Fruit fly (Drosophila melanogaster) whole organism, embryonic: ENCODE results near the gene CG2120.
A peak's percentile ranks its signal among the peaks of the same experiment; 100 is the strongest.

Experiments
- CG1024 ChIP-seq: fragments of 200-800 bp; sonication (Bioruptor generic); IDR thresholded peaks from 2 replicates; pipeline ENCODE4 v1.3.6; 2022; ENCODE audit warnings: missing biosample characterization, missing genetic modification characterization
- CG11695 ChIP-seq: fragments of 200-800 bp; sonication (Bioruptor generic); IDR thresholded peaks from 3 replicates; pipeline ENCODE4 v1.3.6; 2022; ENCODE audit warnings: missing biosample characterization, missing genetic modification characterization
- CG12219 ChIP-seq: fragments of 200-800 bp; sonication (Bioruptor generic); optimal IDR thresholded peaks from 3 replicates; lab custom pipeline; 2018; ENCODE audit warnings: missing biosample characterization, mild to moderate bottlenecking, missing genetic modification characterization
- CG12391 ChIP-seq: fragments of 200-800 bp; sonication (Bioruptor generic); optimal IDR thresholded peaks from 3 replicates; lab custom pipeline; 2018; ENCODE audit warnings: missing biosample characterization, mild to moderate bottlenecking, missing genetic modification characterization, moderate library complexity
- CG13424 ChIP-seq: fragments of 200-800 bp; sonication (Bioruptor generic); optimal IDR thresholded peaks from 2 replicates; lab custom pipeline; 2019; ENCODE audit warnings: missing biosample characterization, mild to moderate bottlenecking, missing genetic modification characterization, moderate library complexity
- CG14710 ChIP-seq: fragments of 200-800 bp; sonication (Bioruptor generic); optimal IDR thresholded peaks from 3 replicates; lab custom pipeline; 2019; ENCODE audit warnings: missing biosample characterization, mild to moderate bottlenecking, missing genetic modification characterization, moderate library complexity
- CG14965 ChIP-seq: fragments of 200-800 bp; sonication (Bioruptor generic); optimal IDR thresholded peaks from 2 replicates; lab custom pipeline; 2016; ENCODE audit warnings: missing biosample characterization, missing genetic modification characterization, borderline replicate concordance
- CG15514 ChIP-seq: fragments of 200-800 bp; sonication (Bioruptor generic); optimal IDR thresholded peaks from 3 replicates; lab custom pipeline; 2017; ENCODE audit warnings: missing biosample characterization, missing genetic modification characterization, mild to moderate bottlenecking, moderate library complexity, missing genetic modification reagents
- CG15696 ChIP-seq: fragments of 200-800 bp; sonication (Bioruptor generic); optimal IDR thresholded peaks from 2 replicates; lab custom pipeline; 2019; ENCODE audit warnings: missing biosample characterization, mild to moderate bottlenecking, missing genetic modification characterization, moderate library complexity
- CG16779 ChIP-seq: fragments of 200-800 bp; sonication (Bioruptor generic); IDR thresholded peaks from 2 replicates; pipeline ENCODE4 v1.3.6; 2022; ENCODE audit warnings: missing biosample characterization, missing genetic modification characterization
- CG2116 ChIP-seq: fragments of 200-800 bp; sonication (Bioruptor generic); optimal IDR thresholded peaks from 3 replicates; lab custom pipeline; 2018; ENCODE audit warnings: missing biosample characterization, mild to moderate bottlenecking, missing genetic modification characterization
- CG2202 ChIP-seq: fragments of 200-800 bp; sonication (Bioruptor generic); optimal IDR thresholded peaks from 2 replicates; lab custom pipeline; 2018; ENCODE audit warnings: missing biosample characterization, mild to moderate bottlenecking, missing genetic modification characterization
- CG31388 ChIP-seq: fragments of 200-800 bp; sonication (Bioruptor generic); optimal IDR thresholded peaks from 2 replicates; lab custom pipeline; 2016; ENCODE audit warnings: missing biosample characterization, missing genetic modification characterization
- CG32532 ChIP-seq: fragments of 200-800 bp; sonication (Bioruptor generic); IDR thresholded peaks from 2 replicates; pipeline ENCODE4 v1.3.6; 2022; ENCODE audit warnings: missing biosample characterization, missing genetic modification characterization
- CG33213 ChIP-seq: fragments of 200-800 bp; sonication (Bioruptor generic); optimal IDR thresholded peaks from 3 replicates; lab custom pipeline; 2016; ENCODE audit warnings: missing biosample characterization, missing genetic modification characterization
- CG5180 ChIP-seq: fragments of 200-800 bp; sonication (Bioruptor generic); optimal IDR thresholded peaks from 3 replicates; lab custom pipeline; 2017; ENCODE audit warnings: missing biosample characterization, missing genetic modification characterization, mild to moderate bottlenecking, moderate library complexity, missing genetic modification reagents
- CG6689 ChIP-seq: fragments of 200-800 bp; sonication (Bioruptor generic); IDR thresholded peaks from 2 replicates; pipeline ENCODE4 v1.3.6; 2022; ENCODE audit warnings: missing biosample characterization, missing genetic modification characterization
- CG8944 ChIP-seq: fragments of 200-800 bp; sonication (Bioruptor generic); optimal IDR thresholded peaks from 3 replicates; lab custom pipeline; 2016; ENCODE audit warnings: missing biosample characterization, missing genetic modification characterization
- CG9797 ChIP-seq: fragments of 200-800 bp; sonication (Bioruptor generic); optimal IDR thresholded peaks from 3 replicates; lab custom pipeline; 2018; ENCODE audit warnings: missing biosample characterization, mild to moderate bottlenecking, missing genetic modification characterization
- CoRest ChIP-seq: fragments of 200-800 bp; sonication (Bioruptor generic); optimal IDR thresholded peaks from 3 replicates; lab custom pipeline; 2018; ENCODE audit warnings: missing biosample characterization, mild to moderate bottlenecking, missing genetic modification characterization, moderate library complexity
- Deaf1 ChIP-seq: fragments of 200-800 bp; optimal IDR thresholded peaks from 3 replicates; lab custom pipeline; 2019; ENCODE audit warnings: missing biosample characterization, mild to moderate bottlenecking, missing genetic modification characterization, moderate library complexity
- Dip2 ChIP-seq: fragments of 200-800 bp; sonication (Bioruptor generic); IDR thresholded peaks from 2 replicates; pipeline ENCODE4 v1.3.6; 2022; ENCODE audit warnings: missing biosample characterization, missing genetic modification characterization
- Doc2 ChIP-seq: fragments of 200-800 bp; sonication (Bioruptor generic); IDR thresholded peaks from 2 replicates; pipeline ENCODE4 v1.3.6; 2022; ENCODE audit warnings: missing biosample characterization, missing genetic modification characterization
- Gsc ChIP-seq: fragments of 200-800 bp; sonication (Bioruptor generic); IDR thresholded peaks from 2 replicates; pipeline ENCODE4 v1.3.6; 2022; ENCODE audit warnings: missing biosample characterization, missing genetic modification characterization
- Hand ChIP-seq: fragments of 200-800 bp; sonication (Bioruptor generic); optimal IDR thresholded peaks from 2 replicates; lab custom pipeline; 2017; ENCODE audit warnings: mild to moderate bottlenecking, missing biosample characterization, missing genetic modification reagents, missing genetic modification characterization
- Hr3 ChIP-seq: fragments of 200-800 bp; sonication (Bioruptor generic); optimal IDR thresholded peaks from 3 replicates; lab custom pipeline; 2016; ENCODE audit warnings: missing biosample characterization, missing genetic modification characterization
- Mad ChIP-seq: fragments of 200-800 bp; sonication (Bioruptor generic); optimal IDR thresholded peaks from 2 replicates; lab custom pipeline; 2016; ENCODE audit warnings: missing biosample characterization, missing genetic modification characterization
- Max ChIP-seq: fragments of 200-800 bp; sonication (Bioruptor generic); optimal IDR thresholded peaks from 2 replicates; lab custom pipeline; 2016; ENCODE audit warnings: missing biosample characterization, mild to moderate bottlenecking, missing genetic modification characterization
- Myb ChIP-seq: fragments of 200-800 bp; sonication (Bioruptor generic); optimal IDR thresholded peaks from 2 replicates; lab custom pipeline; 2016; ENCODE audit warnings: missing biosample characterization, missing genetic modification characterization
- Sox100B ChIP-seq: fragments of 200-800 bp; sonication (Bioruptor generic); optimal IDR thresholded peaks from 3 replicates; lab custom pipeline; 2018; ENCODE audit warnings: missing biosample characterization, mild to moderate bottlenecking, missing genetic modification characterization
- TFAM ChIP-seq: fragments of 200-800 bp; sonication (Bioruptor generic); optimal IDR thresholded peaks from 2 replicates; lab custom pipeline; 2017; ENCODE audit warnings: missing biosample characterization, missing genetic modification characterization, inconsistent platforms
- Usf ChIP-seq: fragments of 200-800 bp; sonication (Bioruptor generic); optimal IDR thresholded peaks from 2 replicates; lab custom pipeline; 2017; ENCODE audit warnings: missing genotype, missing biosample characterization, missing genetic modification characterization
- cg ChIP-seq: fragments of 200-800 bp; sonication (Bioruptor generic); optimal IDR thresholded peaks from 3 replicates; lab custom pipeline; 2019; ENCODE audit warnings: missing biosample characterization, mild to moderate bottlenecking, missing genetic modification characterization, moderate library complexity
- croc ChIP-seq: fragments of 200-800 bp; sonication (Bioruptor generic); conservative IDR thresholded peaks from 3 replicates; pipeline ENCODE4 v1.3.6; 2022; ENCODE audit warnings: missing biosample characterization, missing genetic modification characterization
- dpn ChIP-seq, 2 experiments: fragments of 200-800 bp; sonication (Bioruptor generic); optimal IDR thresholded peaks; 3 replicates each; lab custom pipeline; 2016; ENCODE audit warnings: missing biosample characterization in 2 of 2, missing genetic modification characterization in 2 of 2
- en ChIP-seq: fragments of 200-800 bp; sonication (Bioruptor generic); optimal IDR thresholded peaks from 2 replicates; lab custom pipeline; 2016; ENCODE audit warnings: missing biosample characterization, missing genetic modification characterization
- eyg ChIP-seq: fragments of 200-800 bp; sonication (Bioruptor generic); optimal IDR thresholded peaks from 3 replicates; lab custom pipeline; 2016; ENCODE audit warnings: missing biosample characterization, missing genetic modification characterization
- insv ChIP-seq, 2 experiments: fragments of 200-800 bp; sonication (Bioruptor generic); optimal IDR thresholded peaks; 3 replicates each; lab custom pipeline; 2016 to 2018; ENCODE audit warnings: missing biosample characterization in 2 of 2, missing genetic modification characterization in 2 of 2
- klu ChIP-seq: fragments of 200-800 bp; sonication (Bioruptor generic); IDR thresholded peaks from 2 replicates; pipeline ENCODE4 v1.3.6; 2022; ENCODE audit warnings: missing biosample characterization, missing genetic modification characterization
- lbe ChIP-seq: fragments of 200-800 bp; sonication (Bioruptor generic); optimal IDR thresholded peaks from 2 replicates; lab custom pipeline; 2016; ENCODE audit warnings: missing biosample characterization, mild to moderate bottlenecking, missing genetic modification characterization
- mld ChIP-seq: fragments of 200-800 bp; sonication (Bioruptor generic); IDR thresholded peaks from 3 replicates; pipeline ENCODE4 v1.3.6; 2022; ENCODE audit warnings: missing biosample characterization, missing genetic modification characterization; ENCODE audit not compliant: partially characterized antibody
- nerfin-1 ChIP-seq: fragments of 200-800 bp; sonication (Bioruptor generic); optimal IDR thresholded peaks from 3 replicates; lab custom pipeline; 2019; ENCODE audit warnings: missing biosample characterization, mild to moderate bottlenecking, missing genetic modification characterization, moderate library complexity
- peb ChIP-seq: fragments of 200-800 bp; sonication (Bioruptor generic); IDR thresholded peaks from 2 replicates; pipeline ENCODE4 v1.3.6; 2022; ENCODE audit warnings: missing biosample characterization, missing genetic modification characterization
- pum ChIP-seq: fragments of 200-800 bp; sonication (Bioruptor generic); optimal IDR thresholded peaks from 2 replicates; lab custom pipeline; 2016; ENCODE audit warnings: missing biosample characterization, missing genetic modification characterization
- pzg ChIP-seq: fragments of 200-800 bp; sonication (Bioruptor generic); optimal IDR thresholded peaks from 3 replicates; lab custom pipeline; 2018; ENCODE audit warnings: missing biosample characterization, mild to moderate bottlenecking, missing genetic modification characterization, moderate library complexity
- scrt ChIP-seq: fragments of 200-800 bp; sonication (Bioruptor generic); optimal IDR thresholded peaks from 2 replicates; lab custom pipeline; 2018; ENCODE audit warnings: missing biosample characterization, mild to moderate bottlenecking, missing genetic modification characterization, moderate library complexity
- sisA ChIP-seq: fragments of 200-800 bp; sonication (Bioruptor generic); IDR thresholded peaks from 2 replicates; pipeline ENCODE4 v1.3.6; 2022; ENCODE audit warnings: missing biosample characterization, missing genetic modification characterization
- tio ChIP-seq: fragments of 200-800 bp; sonication (Bioruptor generic); optimal IDR thresholded peaks from 2 replicates; lab custom pipeline; 2017; ENCODE audit warnings: missing biosample characterization, missing genetic modification characterization, inconsistent platforms
- twi ChIP-seq: fragments of 200-800 bp; optimal IDR thresholded peaks from 2 replicates; lab custom pipeline; 2019; ENCODE audit warnings: missing biosample characterization, mild to moderate bottlenecking, missing genetic modification characterization, moderate library complexity

Gene CG2120

dm6 chrX:8101479-8102198 lies 34.0 kb upstream of the CG2120 start, which contains the start of gene CG2258 (continued):
- TF ChIP-seq Dip2 (GFP tag; lab: Robert Waterston, UW) = no peak
- peak; percentile 35 for TF ChIP-seq CG14965 (GFP tag; lab: Kevin White, UChicago)
- peak; percentile 81 for TF ChIP-seq croc (GFP tag; lab: Robert Waterston, UW)
- peak; percentile 37 for TF ChIP-seq lbe
- TF ChIP-seq CG2116 = peak; percentile 28
- no peak for TF ChIP-seq mld (GFP tag; lab: Robert Waterston, UW)
- TF ChIP-seq cg (GFP tag; lab: Kevin White, UChicago) = peak; percentile 59
- TF ChIP-seq pzg (GFP tag; lab: Kevin White, UChicago) = peak; percentile 31
- peak; percentile 49; the same call in 1 of the 2 replicates for TF ChIP-seq CG16779 (GFP tag; lab: Robert Waterston, UW)
- no peak for TF ChIP-seq pum (GFP tag; lab: Kevin White, UChicago)
- peak; percentile 83 for TF ChIP-seq CG12391
- peak; percentile 51 for TF ChIP-seq CG15696 (tag; lab: Kevin White, UChicago)
- TF ChIP-seq CG13424 (tag; lab: Kevin White, UChicago) = peak; percentile 91
- TF ChIP-seq scrt = peak; percentile 77
- peak; percentile 60 for TF ChIP-seq Deaf1
- TF ChIP-seq Doc2 (GFP tag; lab: Robert Waterston, UW) = no peak
- TF ChIP-seq Gsc (GFP tag; lab: Robert Waterston, UW) = peak; percentile 61
- peak; percentile 49 for TF ChIP-seq CG2202 (tag; lab: Kevin White, UChicago)
- TF ChIP-seq nerfin-1 (tag; lab: Kevin White, UChicago) = peak; percentile 77
- peak; percentile 76 for TF ChIP-seq CG1024 (GFP tag; lab: Robert Waterston, UW)
- TF ChIP-seq Hand (GFP tag; lab: Kevin White, UChicago) = peak; percentile 66
- TF ChIP-seq CG32532 (GFP tag; lab: Robert Waterston, UW) = peak; percentile 84
- TF ChIP-seq peb = peak; percentile 61
- TF ChIP-seq twi (tag; lab: Kevin White, UChicago) = peak; percentile 79
- TF ChIP-seq Myb (GFP tag; lab: Kevin White, UChicago) = peak; percentile 30
- TF ChIP-seq dpn (GFP tag; optimal IDR thresholded peaks at IDR 0.05; lab: Kevin White, UChicago) = peak; percentile 5 to 85
- peak; percentile 87 for TF ChIP-seq CoRest (tag; lab: Kevin White, UChicago)
- peak; percentile 37 for TF ChIP-seq Usf (GFP tag; lab: Kevin White, UChicago)
- peak; percentile 49 for TF ChIP-seq Mad (GFP tag; lab: Kevin White, UChicago)
- TF ChIP-seq CG5180 (GFP tag; lab: Kevin White, UChicago) = peak; percentile 64
- peak; percentile 89 for TF ChIP-seq sisA (GFP tag; lab: Robert Waterston, UW)
- peak; percentile 71 for TF ChIP-seq eyg (GFP tag; lab: Kevin White, UChicago)
- peak; percentile 86 for TF ChIP-seq CG12219
- peak; percentile 71 for TF ChIP-seq CG14710 (tag; lab: Kevin White, UChicago)
- peak; percentile 68 for TF ChIP-seq CG31388 (GFP tag; lab: Kevin White, UChicago)
- peak; percentile 82 for TF ChIP-seq CG6689 (GFP tag; lab: Robert Waterston, UW)
- TF ChIP-seq insv (GFP tag; optimal IDR thresholded peaks at IDR 0.05; lab: Kevin White, UChicago) = no peak
- TF ChIP-seq CG11695 = peak; percentile 80
- TF ChIP-seq Max (GFP tag; lab: Kevin White, UChicago) = peak; percentile 43
- no peak for TF ChIP-seq CG9797 (GFP tag; lab: Kevin White, UChicago)
- peak; percentile 21 for TF ChIP-seq CG33213
- TF ChIP-seq klu (GFP tag; lab: Robert Waterston, UW) = peak; percentile 68
- TF ChIP-seq CG15514 (GFP tag; lab: Kevin White, UChicago) = peak; percentile 85
- peak; percentile 83 for TF ChIP-seq Sox100B (GFP tag; lab: Kevin White, UChicago)
- peak; percentile 71 for TF ChIP-seq CG8944 (GFP tag; lab: Kevin White, UChicago)
- no peak for TF ChIP-seq en (GFP tag; lab: Kevin White, UChicago)
- peak; percentile 75 for TF ChIP-seq Hr3
- TF ChIP-seq TFAM (GFP tag; lab: Kevin White, UChicago) = peak; percentile 7
- peak; percentile 71 for TF ChIP-seq tio
